Fruit fly (Drosophila melanogaster): ENCODE measurements around the gene fh.

The fh gene

dm6 chrX:9103308-9104185, 45.3 kb downstream of the fh start, which contains the start of gene CG7766:
CG7766 (minus strand) TSS chrX:9103739.
- TF ChIP-seq Dll (optimal IDR thresholded peaks at IDR 0.05): no peak
- TF ChIP-seq usp (GFP tag; optimal IDR thresholded peaks at IDR 0.05): no peak
- no peak for TF ChIP-seq pan (optimal IDR thresholded peaks at IDR 0.05)
- TF ChIP-seq CG8478 (optimal IDR thresholded peaks at IDR 0.05): no peak
- TF ChIP-seq EcR (GFP tag; optimal IDR thresholded peaks at IDR 0.05): no peak
- no peak for TF ChIP-seq psq (optimal IDR thresholded peaks at IDR 0.05)

DNA sequence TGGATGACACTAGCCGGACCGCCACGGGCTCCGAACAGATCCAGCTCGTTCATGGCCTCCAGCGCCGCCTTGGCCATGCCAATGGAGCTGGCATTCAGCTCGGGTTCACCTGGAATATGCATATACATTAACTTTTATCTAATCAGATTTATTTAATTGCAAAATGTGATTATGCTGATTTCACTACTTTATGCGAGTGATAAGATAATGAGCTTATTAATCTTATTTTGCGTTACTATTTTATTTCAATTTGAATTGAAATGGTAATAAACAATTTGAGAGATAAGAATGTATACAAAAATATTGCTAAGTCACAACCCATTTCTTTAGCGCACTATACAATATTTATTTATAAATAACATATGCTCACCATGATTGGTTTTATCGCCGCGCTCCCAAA, 46.7 kb downstream of the fh start:
- no peak for TF ChIP-seq Dll (optimal IDR thresholded peaks at IDR 0.05)
- no peak for TF ChIP-seq usp (GFP tag; optimal IDR thresholded peaks at IDR 0.05)
- TF ChIP-seq pan (optimal IDR thresholded peaks at IDR 0.05): no peak
- TF ChIP-seq CG8478 (optimal IDR thresholded peaks at IDR 0.05): no peak
- TF ChIP-seq EcR (GFP tag; optimal IDR thresholded peaks at IDR 0.05): no peak
- no peak for TF ChIP-seq psq (optimal IDR thresholded peaks at IDR 0.05)
